Worm (Caenorhabditis elegans) whole organism, L4/young adult: Measurements from ENCODE around the gene T12D8.9.
A peak's percentile ranks its signal among the peaks of the same experiment; 100 is the strongest.

Experiments used
- W03F9.2 ChIP-seq: fragments of 150-350 bp; optimal IDR thresholded peaks from 2 replicates; lab custom pipeline; 2014; ENCODE audit warnings: missing biosample characterization, missing genetic modification characterization
- dao-5 ChIP-seq: sonication (generic microtip); optimal IDR thresholded peaks from 2 replicates; lab custom pipeline; 2016; ENCODE audit warnings: missing genotype, missing genetic modification characterization, moderate library complexity, missing compliant biosample characterization
- him-1 ChIP-seq: sonication (generic microtip); optimal IDR thresholded peaks from 2 replicates; lab custom pipeline; 2016; ENCODE audit warnings: missing genotype, missing genetic modification reagents, missing genetic modification characterization, missing compliant biosample characterization

T12D8.9 gene

DNA sequence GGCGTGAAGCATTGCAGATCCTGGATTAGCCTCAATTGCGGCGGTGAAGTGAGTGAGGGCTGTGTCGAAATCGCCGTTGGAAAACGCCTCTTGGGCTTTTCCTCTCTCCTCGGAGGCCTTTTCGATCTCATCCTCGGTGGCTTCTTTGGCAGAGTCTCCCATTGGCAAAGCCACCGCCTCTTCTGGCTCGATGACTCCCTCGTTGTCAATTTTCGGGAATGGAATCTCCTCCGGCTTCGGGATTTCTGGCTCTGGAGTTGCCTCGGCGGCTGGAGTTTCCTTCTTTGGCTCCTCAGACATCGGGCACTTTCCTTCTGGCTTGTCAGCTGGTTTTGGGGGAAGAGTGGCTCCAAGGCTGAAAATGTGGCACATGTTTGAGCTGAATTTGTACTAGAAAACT is 4.8 kb downstream of the T12D8.9 start:
- no peak for TF ChIP-seq W03F9.2

DNA sequence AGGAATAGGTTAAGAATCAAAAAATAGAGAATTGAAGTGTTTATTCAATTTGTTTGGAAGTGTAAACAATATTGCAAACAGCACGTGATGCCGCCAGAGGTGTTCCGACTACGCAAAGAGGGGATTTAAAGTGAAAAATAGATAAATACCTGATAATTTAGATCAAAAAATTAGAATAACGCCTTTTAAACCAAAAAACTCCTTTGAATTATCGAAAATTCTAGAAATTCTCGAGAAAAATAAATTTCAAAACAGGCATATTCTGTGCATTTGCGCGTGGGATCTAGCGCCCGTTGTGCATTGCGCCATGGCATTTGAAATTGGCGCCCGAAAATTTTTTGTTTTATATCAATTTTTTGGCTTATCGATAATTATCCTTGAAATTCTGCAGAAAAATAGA is 5.4 kb downstream of the T12D8.9 start, which contains the start of gene hip-1:
TSS of gene hip-1 (minus strand) at position 225 of the 400 bp plus-strand sequence.
- TF ChIP-seq dao-5 (tag; lab: Kevin White, UChicago) (no peak), W03F9.2 (peak; percentile 84), him-1 (no peak)

DNA sequence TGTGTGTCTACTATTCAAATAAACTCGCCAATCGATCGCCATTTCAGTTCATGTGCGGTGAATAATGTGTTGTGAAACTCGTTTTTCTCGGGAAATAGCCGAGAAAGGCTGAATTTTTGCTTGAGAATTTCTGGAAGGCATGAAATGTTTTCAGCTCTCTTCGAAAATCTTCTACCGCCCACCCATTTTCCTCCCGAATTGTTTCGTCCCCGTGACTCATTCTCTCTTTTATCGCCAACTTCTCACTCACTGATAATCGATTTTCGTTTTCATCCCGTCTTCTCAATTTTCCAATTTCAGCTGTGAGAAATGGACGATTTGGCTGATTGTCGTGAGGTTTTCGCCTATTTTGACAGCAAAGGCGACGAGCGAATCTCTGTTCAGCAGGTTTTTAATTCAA is 6.1 kb downstream of the T12D8.9 start, which contains the start of gene mlc-5:
TSS of gene mlc-5 (plus strand) at position 301 of the 400 bp plus-strand sequence.
- TF ChIP-seq dao-5 (tag; lab: Kevin White, UChicago) = no peak
- TF ChIP-seq W03F9.2 = no peak
- no peak for TF ChIP-seq him-1

DNA sequence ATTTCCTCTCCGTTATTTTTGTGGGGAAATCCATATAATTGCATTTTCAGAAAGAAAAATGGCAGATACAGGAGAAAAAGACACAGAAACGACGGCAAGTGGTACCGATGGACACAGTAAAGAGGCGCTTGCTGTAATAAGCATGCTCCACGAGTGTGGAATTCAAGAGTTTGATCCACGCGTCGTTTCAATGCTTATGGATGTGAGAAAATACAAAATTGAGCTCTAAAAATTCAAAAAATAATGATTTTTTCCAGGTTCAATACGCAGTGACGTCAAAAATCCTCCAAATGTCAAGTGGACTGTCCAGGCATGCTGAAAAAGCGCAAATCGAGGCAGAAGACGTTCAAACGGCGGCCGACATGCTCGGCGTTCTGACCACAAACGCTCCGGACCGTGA is 7.3 kb downstream of the T12D8.9 start, which contains the start of gene taf-9:
TSS of gene taf-9 (plus strand) at position 51 of the 400 bp plus-strand sequence.
- TF ChIP-seq dao-5 (tag; lab: Kevin White, UChicago) (no peak), him-1 (no peak), W03F9.2 (no peak)

DNA sequence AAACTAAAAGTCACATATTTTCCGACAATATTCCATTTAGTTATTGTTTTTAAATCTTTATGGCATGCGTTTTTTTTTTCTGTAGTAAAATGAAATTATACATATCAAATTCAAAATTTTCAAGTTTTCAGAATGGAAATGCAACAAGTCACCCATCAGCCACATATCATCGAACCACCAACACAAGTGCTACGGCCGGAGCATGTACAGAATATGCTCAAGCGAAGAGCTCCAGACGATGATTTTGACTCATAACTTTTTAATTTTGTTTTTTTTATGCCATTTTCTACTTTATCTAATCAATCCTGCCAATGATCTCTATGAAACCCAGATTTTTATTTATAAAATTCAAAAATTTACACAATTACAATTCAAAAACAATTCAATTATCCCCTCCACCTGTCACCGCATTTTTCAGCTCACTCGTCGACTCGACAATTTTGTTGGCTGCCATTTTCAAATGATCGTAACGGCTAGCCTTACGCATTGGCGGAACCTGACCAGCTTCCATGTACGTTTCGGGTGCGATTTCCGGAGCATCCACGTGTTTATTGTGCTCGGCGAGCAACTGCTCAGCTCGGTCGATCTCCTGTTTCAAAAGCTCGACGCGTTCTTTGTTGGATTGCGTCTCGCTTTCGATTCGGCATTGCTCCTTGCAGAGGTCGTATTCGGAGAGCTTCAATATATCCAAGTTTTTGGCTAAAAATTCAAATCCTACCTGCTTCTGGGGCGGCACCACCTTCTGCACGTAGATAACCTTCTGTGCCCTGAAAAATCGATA is 8.9 kb downstream of the T12D8.9 start:
- TF ChIP-seq dao-5 (tag; lab: Kevin White, UChicago) (peak; percentile 0), W03F9.2 (no peak)

DNA sequence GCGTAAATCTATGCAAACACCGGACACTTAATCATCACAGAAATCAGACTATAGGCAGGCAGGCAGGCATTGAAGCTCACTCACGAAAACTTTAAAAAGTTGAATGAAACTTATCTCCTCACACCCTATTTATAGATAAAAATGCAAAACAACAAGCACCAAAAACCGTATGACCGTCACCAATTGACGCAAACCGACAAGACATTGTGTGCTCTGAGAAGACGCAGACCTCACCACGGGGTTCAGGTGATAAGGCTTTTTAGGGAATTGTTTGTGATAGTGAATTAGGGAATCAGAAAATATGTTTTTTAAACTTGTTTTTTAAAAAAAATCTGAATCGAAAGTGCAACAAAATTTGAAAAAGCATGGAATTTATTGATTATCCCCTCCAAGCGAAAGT is 9.8 kb downstream of the T12D8.9 start, which contains the start of gene T12D8.5:
TSS of gene T12D8.5 (minus strand) at position 95 of the 400 bp plus-strand sequence.
- TF ChIP-seq him-1 (no peak), dao-5 (tag; lab: Kevin White, UChicago) (no peak), W03F9.2 (no peak)

DNA sequence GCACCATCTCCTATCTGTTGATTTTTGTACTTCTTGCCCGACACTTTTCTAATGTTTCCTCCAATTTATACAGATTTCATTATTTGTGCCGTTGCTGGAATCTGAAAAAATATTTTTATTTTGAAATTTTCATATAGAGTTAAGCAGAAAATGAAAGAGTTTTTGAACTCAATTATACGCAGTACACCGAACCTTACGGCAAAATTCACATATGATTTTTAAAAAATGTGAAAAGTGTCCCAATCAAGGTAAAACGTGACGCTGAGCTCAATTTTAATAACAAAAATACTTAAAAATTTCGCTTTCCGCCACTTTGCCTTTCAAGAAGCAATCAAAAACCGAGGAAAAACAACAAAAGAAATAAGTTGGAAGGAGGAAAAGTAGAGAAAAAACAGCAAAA is 13.8 kb downstream of the T12D8.9 start, which contains the start of gene arrd-17:
TSS of gene arrd-17 (minus strand) at position 101 of the 400 bp plus-strand sequence.
- TF ChIP-seq him-1 (no peak), W03F9.2 (no peak), dao-5 (tag; lab: Kevin White, UChicago) (no peak)

DNA sequence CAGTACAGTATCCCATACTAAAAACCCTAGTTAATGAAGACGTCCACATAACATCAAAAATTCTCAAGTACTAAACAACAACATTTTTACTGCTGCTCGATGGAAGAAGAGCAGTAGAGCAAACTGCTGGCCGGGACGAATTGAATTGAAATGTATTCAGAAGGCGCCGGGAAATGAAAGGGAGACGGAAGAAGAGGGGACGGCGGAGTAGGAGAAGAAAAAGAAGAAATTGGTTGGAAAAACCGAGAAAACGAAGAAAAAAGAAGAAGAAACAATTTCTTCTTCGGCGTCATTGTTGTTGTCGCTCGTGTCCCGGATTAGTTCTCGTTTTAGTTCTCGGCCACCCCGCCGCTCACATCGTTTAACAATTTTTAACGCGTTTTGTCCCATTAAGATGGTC is 16.9 kb downstream of the T12D8.9 start:
- TF ChIP-seq dao-5 (tag; lab: Kevin White, UChicago) = no peak
- TF ChIP-seq him-1 = no peak
- TF ChIP-seq W03F9.2 = no peak

DNA sequence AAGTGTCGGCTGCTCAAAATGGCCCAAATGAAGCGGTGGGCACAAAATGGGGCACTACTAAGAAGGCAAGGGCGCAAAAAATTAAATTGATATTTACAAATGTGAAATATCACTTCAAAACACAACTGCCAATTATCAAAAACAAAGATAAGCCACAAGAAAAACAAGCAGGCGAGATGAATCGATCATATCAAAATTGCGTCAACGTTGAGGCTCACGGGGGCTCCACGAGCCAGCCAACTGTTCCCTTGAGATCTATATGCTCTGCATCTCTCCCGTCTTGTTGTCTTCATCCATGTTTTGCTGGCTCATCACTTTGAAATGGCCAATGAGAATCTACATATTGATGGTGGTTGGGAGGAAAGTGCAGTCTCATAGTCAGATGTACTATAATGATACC is 18.3 kb downstream of the T12D8.9 start:
- TF ChIP-seq W03F9.2 (no peak), dao-5 (tag; lab: Kevin White, UChicago) (no peak), him-1 (no peak)

DNA sequence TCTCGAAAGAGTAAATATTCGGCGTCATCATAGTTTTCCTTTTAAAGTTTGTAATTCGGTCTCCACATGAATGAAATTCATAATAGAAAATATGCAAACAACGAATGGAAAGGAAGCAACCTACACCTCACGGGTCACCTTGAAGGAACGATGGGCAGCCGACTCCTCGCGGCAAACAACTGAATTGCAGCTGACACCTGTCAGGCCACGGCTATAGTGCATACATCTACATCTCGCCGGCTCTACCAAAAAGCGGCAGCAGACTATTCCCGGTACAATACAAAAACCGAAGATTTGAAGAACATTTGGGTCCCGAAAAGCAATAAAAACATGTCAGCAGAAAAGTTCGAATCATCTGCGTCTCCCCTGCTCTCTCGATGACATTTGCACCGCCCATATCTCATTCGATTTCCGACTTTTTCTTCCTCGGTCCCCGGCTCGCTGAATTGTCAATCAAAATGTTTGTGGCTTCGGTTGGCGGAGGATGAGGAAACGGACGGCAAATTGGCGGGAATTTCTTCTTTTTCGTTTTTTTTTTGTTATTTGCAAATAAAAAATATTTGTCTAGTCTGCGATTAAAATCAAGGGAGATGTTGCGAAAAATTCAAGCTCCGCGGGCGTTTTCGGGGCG is 18.9 kb downstream of the T12D8.9 start:
- TF ChIP-seq W03F9.2 (no peak), him-1 (no peak), dao-5 (tag; lab: Kevin White, UChicago) (no peak)

DNA sequence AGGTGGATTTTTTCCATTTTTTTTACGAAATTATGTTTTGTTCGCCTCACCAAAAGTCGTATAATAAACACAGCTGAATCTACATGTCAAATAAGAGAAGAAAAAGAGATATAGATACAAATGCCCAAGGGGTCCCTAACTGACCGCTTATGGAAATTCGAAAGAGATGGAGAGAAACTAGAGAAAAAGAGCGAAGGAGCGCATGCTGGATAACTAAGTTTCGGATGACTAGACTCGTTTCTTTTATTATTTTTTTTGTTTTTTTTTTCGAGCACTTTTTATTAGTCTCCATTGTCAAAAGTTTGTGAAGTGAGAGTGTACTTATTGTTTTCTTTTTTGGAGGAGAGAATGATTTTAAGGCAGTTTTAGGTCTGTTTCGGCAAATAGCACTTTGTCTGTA is 20.8 kb downstream of the T12D8.9 start:
- TF ChIP-seq dao-5 (tag; lab: Kevin White, UChicago) = no peak
- TF ChIP-seq him-1 = no peak
- no peak for TF ChIP-seq W03F9.2

DNA sequence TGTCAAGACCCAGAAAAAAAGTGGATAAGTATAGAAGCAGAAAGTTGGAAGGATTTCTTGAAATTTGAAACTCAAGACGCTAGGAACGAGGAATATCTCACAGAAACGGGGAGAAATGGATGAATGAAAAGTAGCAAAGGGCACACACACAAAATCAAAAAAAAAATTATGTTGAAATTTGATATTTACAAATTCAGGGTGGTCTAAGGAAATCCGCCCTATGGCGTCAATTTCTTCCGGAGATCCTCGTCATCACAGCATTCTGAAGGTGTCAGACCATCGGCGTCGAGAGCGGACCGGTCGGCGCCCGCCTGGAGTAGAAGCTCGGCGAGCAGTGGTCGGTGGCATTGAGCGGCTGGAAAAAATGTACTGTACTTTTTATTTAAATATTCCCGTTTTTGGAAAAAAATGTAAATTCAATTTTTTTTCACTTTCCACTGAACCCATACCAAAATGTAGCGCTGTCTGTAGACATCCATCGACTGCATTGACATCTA is 23.1 kb downstream of the T12D8.9 start:
- TF ChIP-seq him-1 (no peak), W03F9.2 (no peak), dao-5 (tag; lab: Kevin White, UChicago) (no peak)

DNA sequence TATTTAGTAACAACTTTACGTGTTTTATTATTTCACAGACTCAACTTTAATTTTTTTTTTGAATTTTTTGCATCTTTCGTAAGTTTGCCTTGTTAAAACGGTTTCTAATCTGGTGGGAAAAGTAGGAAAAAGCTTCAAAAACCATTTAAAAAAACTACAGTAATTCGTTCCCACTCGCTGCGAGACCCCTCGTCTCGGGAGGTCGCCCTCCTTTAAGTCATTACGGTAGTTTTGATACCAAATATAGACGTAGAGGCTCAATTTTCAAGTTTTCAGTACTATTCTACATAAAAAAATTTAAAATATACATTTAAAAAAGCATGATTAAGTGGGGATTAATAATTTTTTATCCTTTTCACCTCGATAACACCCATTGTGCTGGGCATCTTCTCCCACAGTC is 24.0 kb downstream of the T12D8.9 start:
- TF ChIP-seq dao-5 (tag; lab: Kevin White, UChicago) (no peak), him-1 (no peak), W03F9.2 (no peak)

DNA sequence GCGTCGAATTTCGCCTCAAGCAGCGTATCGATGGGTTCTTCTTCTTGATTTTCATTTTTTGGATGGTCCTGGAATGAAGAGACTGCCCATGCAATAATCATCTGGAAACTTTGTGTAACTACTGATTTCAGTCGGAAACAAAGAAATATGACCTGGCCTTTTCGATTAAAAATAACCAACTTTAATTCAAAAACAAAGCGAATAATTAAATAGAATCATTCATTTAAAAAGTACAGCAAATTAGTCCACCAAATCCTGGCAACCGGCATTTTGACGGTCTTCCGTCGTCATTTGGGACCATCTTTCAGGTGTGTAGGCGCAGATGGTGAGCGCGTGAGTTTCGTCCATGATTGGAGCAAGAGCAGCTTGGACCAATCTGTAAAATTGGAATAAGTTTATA is 24.7 kb downstream of the T12D8.9 start, which contains the start of gene acbp-5:
TSS of gene acbp-5 (minus strand) at position 101 of the 400 bp plus-strand sequence.
- TF ChIP-seq him-1 (no peak), dao-5 (tag; lab: Kevin White, UChicago) (no peak), W03F9.2 (no peak)

DNA sequence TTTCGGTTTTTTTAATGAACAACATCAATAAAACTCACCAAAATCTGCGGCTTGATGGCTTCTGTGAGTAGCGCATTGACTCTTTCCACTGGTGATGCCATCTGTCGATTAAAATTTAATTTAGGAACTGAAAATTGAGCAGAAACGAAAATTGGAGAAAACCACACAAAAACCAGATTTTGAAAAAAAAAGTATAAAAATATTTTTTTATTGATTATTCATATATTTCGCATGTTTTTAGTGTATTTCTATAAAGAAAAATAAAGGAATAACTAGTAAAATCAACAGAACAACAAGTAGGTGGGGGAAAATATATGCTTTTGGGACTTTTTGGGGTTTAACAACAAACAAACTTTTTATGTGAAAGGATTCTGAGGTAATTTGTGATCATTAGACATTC is 25.3 kb downstream of the T12D8.9 start, which contains the start of gene T12D8.10:
TSS of gene T12D8.10 (minus strand) at position 101 of the 400 bp plus-strand sequence.
- TF ChIP-seq W03F9.2 (no peak), him-1 (no peak), dao-5 (tag; lab: Kevin White, UChicago) (no peak)
